Fruit fly (Drosophila melanogaster) Kc167 (cell line): ENCODE results near the gene CG15356.

Experiments
- h ChIP-seq: fragments of >200 bp; optimal IDR thresholded peaks from 3 replicates; lab custom pipeline; 2018; ENCODE audit warnings: missing external identifiers
- insv ChIP-seq: fragments of >200 bp; optimal IDR thresholded peaks from 3 replicates; lab custom pipeline; 2018; ENCODE audit warnings: missing external identifiers

DNA sequence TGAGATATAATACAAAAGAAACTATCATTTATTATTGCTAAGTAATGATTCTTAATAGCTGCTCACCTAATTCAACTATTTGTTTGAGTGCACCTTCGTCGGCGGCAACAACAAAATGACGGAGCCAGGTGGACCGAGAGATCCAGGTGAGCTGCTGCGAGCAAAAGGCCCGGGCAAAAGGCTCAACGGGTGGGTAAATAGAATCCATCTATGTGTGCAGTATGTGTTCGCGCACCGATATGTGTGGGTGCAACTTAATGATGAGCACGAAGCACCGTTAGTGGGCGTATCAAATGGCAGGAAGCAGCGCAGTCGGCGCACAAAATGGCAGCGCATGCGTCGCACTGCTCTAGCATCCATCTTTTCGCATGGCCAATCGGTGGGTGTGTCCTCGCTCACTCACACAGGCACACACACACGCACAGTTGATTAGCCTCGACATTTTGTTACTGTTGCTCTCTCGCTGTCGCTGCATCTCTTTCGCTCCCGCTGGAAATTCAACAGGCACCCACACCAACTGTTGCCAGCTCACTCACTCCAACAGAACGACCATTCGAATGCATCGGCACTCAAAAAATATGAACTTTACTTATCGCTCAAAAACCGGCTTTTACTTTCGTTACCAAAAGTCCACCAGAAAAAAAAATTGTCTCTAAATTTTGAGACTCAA, 8.0 kb downstream of the CG15356 start:
- TF ChIP-seq insv (lab: Kevin White, UChicago) = no peak
- no peak for TF ChIP-seq h (lab: Kevin White, UChicago)
